Fruit fly (Drosophila melanogaster) whole organism: ENCODE results near the gene Syx5.

Experiments used
- CG8478 ChIP-seq: fragments of >200 bp; optimal IDR thresholded peaks from 2 replicates; lab custom pipeline; 2018; ENCODE audit warnings: inconsistent platforms
- Dll ChIP-seq: fragments of >200 bp; optimal IDR thresholded peaks from 2 replicates; lab custom pipeline; 2017
- EcR ChIP-seq, 2 experiments: fragments of >200 bp; optimal IDR thresholded peaks; 2 replicates each; lab custom pipeline; 2017; ENCODE audit warnings: missing biosample characterization in 2 of 2, missing genetic modification characterization in 2 of 2, missing genetic modification reagents in 2 of 2
- pan ChIP-seq: fragments of >200 bp; optimal IDR thresholded peaks from 2 replicates; lab custom pipeline; 2017
- psq ChIP-seq: fragments of >200 bp; optimal IDR thresholded peaks from 2 replicates; lab custom pipeline; 2017
- usp ChIP-seq: fragments of >200 bp; optimal IDR thresholded peaks from 2 replicates; lab custom pipeline; 2017; ENCODE audit warnings: missing biosample characterization, missing genetic modification characterization, mixed read lengths

Syx5 gene

dm6 chr2L:16307026-16307703 is at the start of gene Syx5, which contains the start of gene CG5861:
Gene Syx5 (plus strand): TSS chr2L:16307346.
Gene CG5861 (minus strand): TSS chr2L:16307298.
- TF ChIP-seq usp (no peak), EcR (GFP tag; optimal IDR thresholded peaks at IDR 0.05; lab: Kevin White, UChicago) (no peak), Dll (lab: Kevin White, UChicago) (no peak), pan (lab: Kevin White, UChicago) (no peak), CG8478 (lab: Kevin White, UChicago) (no peak), psq (no peak)

- TF ChIP-seq CG8478 (lab: Kevin White, UChicago) (no peak), psq (no peak), Dll (lab: Kevin White, UChicago) (no peak), usp (no peak), EcR (GFP tag; optimal IDR thresholded peaks at IDR 0.05; lab: Kevin White, UChicago) (no peak), pan (lab: Kevin White, UChicago) (no peak)
These were observed 45.4 kb upstream of the Syx5 start, which contains the start of the genes twe and CG4935 for dm6 chr2L:16261576-16262217. Gene twe (minus strand): TSS chr2L:16261877. Gene CG4935 (plus strand): TSS chr2L:16262141.

dm6 chr2L:16263723-16264122 is 43.4 kb upstream of the Syx5 start:
- TF ChIP-seq usp = no peak
- TF ChIP-seq Dll (lab: Kevin White, UChicago) = no peak
- TF ChIP-seq pan (lab: Kevin White, UChicago) = no peak
- no peak for TF ChIP-seq psq
- no peak for TF ChIP-seq CG8478 (lab: Kevin White, UChicago)
- no peak for TF ChIP-seq EcR (GFP tag; optimal IDR thresholded peaks at IDR 0.05; lab: Kevin White, UChicago)

- TF ChIP-seq Dll (lab: Kevin White, UChicago) = no peak
- no peak for TF ChIP-seq psq
- TF ChIP-seq CG8478 (lab: Kevin White, UChicago) = no peak
- no peak for TF ChIP-seq usp
- no peak for TF ChIP-seq pan (lab: Kevin White, UChicago)
- TF ChIP-seq EcR (GFP tag; optimal IDR thresholded peaks at IDR 0.05; lab: Kevin White, UChicago) = no peak
These were observed 39.7 kb upstream of the Syx5 start for dm6 chr2L:16267159-16268065.

- TF ChIP-seq Dll (lab: Kevin White, UChicago) (peak; percentile 60), usp (no peak), EcR (GFP tag; optimal IDR thresholded peaks at IDR 0.05; lab: Kevin White, UChicago) (peak in 1 of 2 experiments; percentile 76)
These were observed 39.0 kb upstream of the Syx5 start for dm6 chr2L:16268107-16268539.

- TF ChIP-seq Dll (lab: Kevin White, UChicago) = no peak
These were observed 38.3 kb upstream of the Syx5 start for dm6 chr2L:16268869-16269231.

dm6 chr2L:16269232-16270134 is 37.7 kb upstream of the Syx5 start:
- TF ChIP-seq EcR (GFP tag; optimal IDR thresholded peaks at IDR 0.05; lab: Kevin White, UChicago) = peak in 1 of 2 experiments; percentile 73
- TF ChIP-seq usp = no peak
- peak; percentile 92 for TF ChIP-seq Dll (lab: Kevin White, UChicago)

- TF ChIP-seq CG8478 (lab: Kevin White, UChicago) (no peak), psq (no peak), EcR (GFP tag; optimal IDR thresholded peaks at IDR 0.05; lab: Kevin White, UChicago) (no peak), Dll (lab: Kevin White, UChicago) (no peak), pan (lab: Kevin White, UChicago) (no peak), usp (no peak)
These were observed 36.3 kb upstream of the Syx5 start for dm6 chr2L:16270667-16271485.

dm6 chr2L:16271486-16271806 is 35.7 kb upstream of the Syx5 start:
- TF ChIP-seq pan (lab: Kevin White, UChicago) (no peak), EcR (GFP tag; optimal IDR thresholded peaks at IDR 0.05; lab: Kevin White, UChicago) (no peak), Dll (lab: Kevin White, UChicago) (no peak), usp (no peak), psq (no peak), CG8478 (lab: Kevin White, UChicago) (no peak)

- TF ChIP-seq pan (lab: Kevin White, UChicago) (no peak), psq (no peak), CG8478 (lab: Kevin White, UChicago) (no peak), usp (no peak), EcR (GFP tag; optimal IDR thresholded peaks at IDR 0.05; lab: Kevin White, UChicago) (no peak), Dll (lab: Kevin White, UChicago) (no peak)
These were observed 34.4 kb upstream of the Syx5 start for dm6 chr2L:16272730-16273129.
